Fruit fly (Drosophila melanogaster) whole organism, embryonic: Measurements from ENCODE around the gene CG7483.

Experiments used
- Asciz ChIP-seq: fragments of 200-800 bp; sonication (Bioruptor generic); optimal IDR thresholded peaks from 2 replicates; lab custom pipeline; 2017; ENCODE audit warnings: missing biosample characterization, mild to moderate bottlenecking, missing genetic modification characterization, missing genetic modification reagents
- CG1024 ChIP-seq: fragments of 200-800 bp; sonication (Bioruptor generic); IDR thresholded peaks from 2 replicates; pipeline ENCODE4 v1.3.6; 2022; ENCODE audit warnings: missing biosample characterization, missing genetic modification characterization
- CG10462 ChIP-seq: fragments of 200-800 bp; sonication (Bioruptor generic); optimal IDR thresholded peaks from 2 replicates; lab custom pipeline; 2016; ENCODE audit warnings: missing biosample characterization, missing genetic modification characterization
- CG11085 ChIP-seq: fragments of 200-800 bp; sonication (Bioruptor generic); IDR thresholded peaks from 2 replicates; pipeline ENCODE4 v1.3.6; 2022; ENCODE audit warnings: missing biosample characterization, missing genetic modification characterization
- CG12236 ChIP-seq: fragments of 200-800 bp; sonication (Bioruptor generic); optimal IDR thresholded peaks from 2 replicates; lab custom pipeline; 2016; ENCODE audit warnings: missing biosample characterization, missing genetic modification characterization
- CG12391 ChIP-seq: fragments of 200-800 bp; sonication (Bioruptor generic); optimal IDR thresholded peaks from 3 replicates; lab custom pipeline; 2018; ENCODE audit warnings: missing biosample characterization, mild to moderate bottlenecking, missing genetic modification characterization, moderate library complexity
- CG13287 ChIP-seq: fragments of 200-800 bp; sonication (Bioruptor generic); IDR thresholded peaks from 2 replicates; pipeline ENCODE4 v1.3.6; 2022; ENCODE audit warnings: missing biosample characterization, missing genetic modification characterization; ENCODE audit not compliant: partially characterized antibody
- CG13296 ChIP-seq: fragments of 200-800 bp; sonication (Bioruptor generic); optimal IDR thresholded peaks from 3 replicates; lab custom pipeline; 2018; ENCODE audit warnings: missing biosample characterization, mild to moderate bottlenecking, missing genetic modification characterization
- CG14014 ChIP-seq: fragments of 200-800 bp; sonication (Bioruptor generic); IDR thresholded peaks from 2 replicates; pipeline ENCODE4 v1.3.6; 2022; ENCODE audit warnings: missing biosample characterization, missing genetic modification characterization
- CG14710 ChIP-seq: fragments of 200-800 bp; sonication (Bioruptor generic); optimal IDR thresholded peaks from 3 replicates; lab custom pipeline; 2019; ENCODE audit warnings: missing biosample characterization, mild to moderate bottlenecking, missing genetic modification characterization, moderate library complexity
- CG15696 ChIP-seq: fragments of 200-800 bp; sonication (Bioruptor generic); optimal IDR thresholded peaks from 2 replicates; lab custom pipeline; 2019; ENCODE audit warnings: missing biosample characterization, mild to moderate bottlenecking, missing genetic modification characterization, moderate library complexity
- CG16779 ChIP-seq: fragments of 200-800 bp; sonication (Bioruptor generic); IDR thresholded peaks from 2 replicates; pipeline ENCODE4 v1.3.6; 2022; ENCODE audit warnings: missing biosample characterization, missing genetic modification characterization
- CG16813 ChIP-seq: fragments of 200-800 bp; sonication (Bioruptor generic); IDR thresholded peaks from 3 replicates; pipeline ENCODE4 v1.3.6; 2022; ENCODE audit warnings: missing biosample characterization, missing genetic modification characterization; ENCODE audit not compliant: partially characterized antibody
- CG17361 ChIP-seq: fragments of 200-800 bp; sonication (Bioruptor generic); IDR thresholded peaks from 3 replicates; pipeline ENCODE4 v1.3.6; 2022; ENCODE audit warnings: missing biosample characterization, missing genetic modification characterization
- CG2712 ChIP-seq: fragments of 200-800 bp; optimal IDR thresholded peaks from 3 replicates; lab custom pipeline; 2019; ENCODE audit warnings: missing biosample characterization, mild to moderate bottlenecking, missing genetic modification characterization, moderate library complexity
- CG2875 ChIP-seq: fragments of 200-800 bp; sonication (Bioruptor generic); optimal IDR thresholded peaks from 2 replicates; lab custom pipeline; 2017; ENCODE audit warnings: missing biosample characterization, mild to moderate bottlenecking, missing genetic modification characterization, missing genetic modification reagents
- CG2889 ChIP-seq: fragments of 200-800 bp; sonication (Bioruptor generic); IDR thresholded peaks from 3 replicates; pipeline ENCODE4 v1.3.6; 2022; ENCODE audit warnings: missing biosample characterization, missing genetic modification characterization
- CG34224 ChIP-seq: fragments of 200-800 bp; sonication (Bioruptor generic); IDR thresholded peaks from 3 replicates; pipeline ENCODE4 v1.3.6; 2022; ENCODE audit warnings: missing biosample characterization, missing genetic modification characterization; ENCODE audit not compliant: partially characterized antibody
- CG3726 ChIP-seq: fragments of 200-800 bp; sonication (Bioruptor generic); IDR thresholded peaks from 3 replicates; pipeline ENCODE4, ENCODE4 v1.3.6; 2022; ENCODE audit warnings: missing biosample characterization, missing genetic modification characterization
- CG4404 ChIP-seq: fragments of 200-800 bp; sonication (Bioruptor generic); IDR thresholded peaks from 2 replicates; pipeline ENCODE4 v1.3.6; 2022; ENCODE audit warnings: missing biosample characterization, missing genetic modification characterization
- CG4730 ChIP-seq: fragments of 200-800 bp; sonication (Bioruptor generic); IDR thresholded peaks from 2 replicates; pipeline ENCODE4 v1.3.6; 2022; ENCODE audit warnings: missing biosample characterization, missing genetic modification characterization
- CG7556 ChIP-seq: fragments of 200-800 bp; sonication (Bioruptor generic); optimal IDR thresholded peaks from 2 replicates; lab custom pipeline; 2017; ENCODE audit warnings: missing biosample characterization, mild to moderate bottlenecking, missing genetic modification characterization
- CG7745 ChIP-seq: fragments of 200-800 bp; sonication (Bioruptor generic); optimal IDR thresholded peaks from 2 replicates; lab custom pipeline; 2018; ENCODE audit warnings: missing biosample characterization, mild to moderate bottlenecking, missing genetic modification characterization, moderate library complexity
- CG8388 ChIP-seq: fragments of 200-800 bp; sonication (Bioruptor generic); optimal IDR thresholded peaks from 2 replicates; lab custom pipeline; 2019; ENCODE audit warnings: missing biosample characterization, mild to moderate bottlenecking, missing genetic modification characterization, moderate library complexity
- CG9215 ChIP-seq: fragments of 200-800 bp; sonication (Bioruptor generic); IDR thresholded peaks from 2 replicates; pipeline ENCODE4 v1.3.6; 2022; ENCODE audit warnings: missing biosample characterization, missing genetic modification characterization
- CkIIα-i1 ChIP-seq: fragments of 200-800 bp; sonication (Bioruptor generic); IDR thresholded peaks from 2 replicates; pipeline ENCODE4 v1.3.6; 2022; ENCODE audit warnings: missing biosample characterization, missing genetic modification characterization
- Doc2 ChIP-seq: fragments of 200-800 bp; sonication (Bioruptor generic); IDR thresholded peaks from 2 replicates; pipeline ENCODE4 v1.3.6; 2022; ENCODE audit warnings: missing biosample characterization, missing genetic modification characterization
- Gsc ChIP-seq: fragments of 200-800 bp; sonication (Bioruptor generic); IDR thresholded peaks from 2 replicates; pipeline ENCODE4 v1.3.6; 2022; ENCODE audit warnings: missing biosample characterization, missing genetic modification characterization
- HLH4C ChIP-seq: fragments of 200-800 bp; sonication (Bioruptor generic); IDR thresholded peaks from 3 replicates; pipeline ENCODE4 v1.3.6; 2022; ENCODE audit warnings: missing biosample characterization, missing genetic modification characterization; ENCODE audit not compliant: partially characterized antibody
- HLHmδ ChIP-seq: fragments of 200-800 bp; sonication (Bioruptor generic); optimal IDR thresholded peaks from 2 replicates; lab custom pipeline; 2018; ENCODE audit warnings: missing biosample characterization, mild to moderate bottlenecking, missing genetic modification characterization, moderate library complexity
- Pdp1 ChIP-seq, 2 experiments: fragments of 200-800 bp; sonication (Bioruptor generic); optimal IDR thresholded peaks; 3 replicates each; lab custom pipeline; 2016; ENCODE audit warnings: missing biosample characterization in 2 of 2, missing genetic modification characterization in 2 of 2, mild to moderate bottlenecking in 1 of 2, moderate library complexity in 1 of 2
- Sry-δ ChIP-seq: fragments of 200-800 bp; sonication (Bioruptor generic); optimal IDR thresholded peaks from 2 replicates; lab custom pipeline; 2016; ENCODE audit warnings: missing biosample characterization, missing genetic modification characterization
- Usf ChIP-seq: fragments of 200-800 bp; sonication (Bioruptor generic); optimal IDR thresholded peaks from 2 replicates; lab custom pipeline; 2017; ENCODE audit warnings: missing genotype, missing biosample characterization, missing genetic modification characterization
- corto ChIP-seq: fragments of 200-800 bp; sonication (Bioruptor generic); optimal IDR thresholded peaks from 2 replicates; lab custom pipeline; 2016; ENCODE audit warnings: missing biosample characterization, mild to moderate bottlenecking, missing genetic modification characterization, moderate library complexity
- dmrt11E ChIP-seq: fragments of 200-800 bp; sonication (Bioruptor generic); optimal IDR thresholded peaks from 3 replicates; lab custom pipeline; 2018; ENCODE audit warnings: missing biosample characterization, mild to moderate bottlenecking, missing genetic modification characterization, moderate library complexity
- dmrt99B ChIP-seq: fragments of 200-800 bp; sonication (Bioruptor generic); optimal IDR thresholded peaks from 2 replicates; lab custom pipeline; 2018; ENCODE audit warnings: missing biosample characterization, mild to moderate bottlenecking, missing genetic modification characterization, moderate library complexity
- ems ChIP-seq: fragments of 200-800 bp; sonication (Bioruptor generic); optimal IDR thresholded peaks from 3 replicates; lab custom pipeline; 2016; ENCODE audit warnings: missing biosample characterization, missing genetic modification characterization
- en ChIP-seq: fragments of 200-800 bp; sonication (Bioruptor generic); optimal IDR thresholded peaks from 2 replicates; lab custom pipeline; 2016; ENCODE audit warnings: missing biosample characterization, missing genetic modification characterization
- eyg ChIP-seq: fragments of 200-800 bp; sonication (Bioruptor generic); optimal IDR thresholded peaks from 3 replicates; lab custom pipeline; 2016; ENCODE audit warnings: missing biosample characterization, missing genetic modification characterization
- fd96Cb ChIP-seq: fragments of 200-800 bp; sonication (Bioruptor generic); optimal IDR thresholded peaks from 2 replicates; lab custom pipeline; 2018; ENCODE audit warnings: missing biosample characterization, mild to moderate bottlenecking, missing genetic modification characterization, moderate library complexity
- grau ChIP-seq: fragments of 200-800 bp; optimal IDR thresholded peaks from 3 replicates; lab custom pipeline; 2019; ENCODE audit warnings: missing biosample characterization, mild to moderate bottlenecking, missing genetic modification characterization, moderate library complexity
- hbn ChIP-seq: fragments of 200-800 bp; sonication (Bioruptor generic); IDR thresholded peaks from 2 replicates; pipeline ENCODE4 v1.3.6; 2022; ENCODE audit warnings: missing biosample characterization, missing genetic modification characterization; ENCODE audit not compliant: partially characterized antibody
- lilli ChIP-seq: fragments of 200-800 bp; sonication (Bioruptor generic); optimal IDR thresholded peaks from 3 replicates; lab custom pipeline; 2016; ENCODE audit warnings: missing biosample characterization, missing genetic modification characterization
- org-1 ChIP-seq: fragments of 200-800 bp; sonication (Bioruptor generic); optimal IDR thresholded peaks from 2 replicates; lab custom pipeline; 2017; ENCODE audit warnings: missing biosample characterization, missing genetic modification characterization
- peb ChIP-seq: fragments of 200-800 bp; sonication (Bioruptor generic); IDR thresholded peaks from 2 replicates; pipeline ENCODE4 v1.3.6; 2022; ENCODE audit warnings: missing biosample characterization, missing genetic modification characterization
- prd ChIP-seq, 3 experiments: fragments of >200 bp in 2 of 3; fragments of 200-800 bp in 1 of 3; sonication (Bioruptor generic) in 1 of 3; optimal IDR thresholded peaks in 2 of 3; IDR thresholded peaks in 1 of 3; 2 replicates in 2 of 3; 3 replicates in 1 of 3; pipeline versions ENCODE4 v1.3.6 to Lab custom; 2017 to 2022; ENCODE audit warnings: missing biosample characterization in 1 of 3, missing genetic modification characterization in 1 of 3
- so ChIP-seq: fragments of 200-800 bp; sonication (Bioruptor generic); IDR thresholded peaks from 3 replicates; pipeline ENCODE4 v1.3.6; 2022; ENCODE audit warnings: missing biosample characterization, missing genetic modification characterization
- tgo ChIP-seq: fragments of 200-800 bp; sonication (Bioruptor generic); IDR thresholded peaks from 3 replicates; pipeline ENCODE4 v1.3.6; 2022; ENCODE audit warnings: missing biosample characterization, missing genetic modification characterization
- zen ChIP-seq: fragments of 200-800 bp; sonication (Bioruptor generic); optimal IDR thresholded peaks from 3 replicates; lab custom pipeline; 2018; ENCODE audit warnings: missing biosample characterization, mild to moderate bottlenecking, missing genetic modification characterization, moderate library complexity
- zf30C ChIP-seq: fragments of 200-800 bp; sonication (Bioruptor generic); optimal IDR thresholded peaks from 3 replicates; lab custom pipeline; 2018; ENCODE audit warnings: missing biosample characterization, mild to moderate bottlenecking, missing genetic modification characterization

Gene CG7483

dm6 chr3R:8336012-8336567 lies 23.1 kb downstream of the CG7483 start (continued):
- TF ChIP-seq CG13296 (GFP tag; lab: Kevin White, UChicago): no peak
- TF ChIP-seq fd96Cb: peak; percentile 2
- no peak for TF ChIP-seq Usf (GFP tag; lab: Kevin White, UChicago)
- no peak for TF ChIP-seq peb (GFP tag; lab: Robert Waterston, UW)
- no peak for TF ChIP-seq lilli (GFP tag; lab: Kevin White, UChicago)
- no peak for TF ChIP-seq tgo (GFP tag; lab: Robert Waterston, UW)
- peak; percentile 22 for TF ChIP-seq CG7556 (GFP tag; lab: Kevin White, UChicago)
- TF ChIP-seq CG11085 (GFP tag; lab: Robert Waterston, UW): no peak
- TF ChIP-seq CG16779: no peak
- TF ChIP-seq Pdp1 (GFP tag; optimal IDR thresholded peaks at IDR 0.05; lab: Kevin White, UChicago): peak in 1 of 2 experiments; percentile 51
- peak; percentile 48 for TF ChIP-seq CG12391 (tag; lab: Kevin White, UChicago)
- no peak for TF ChIP-seq CG2889 (GFP tag; lab: Robert Waterston, UW)
- no peak for TF ChIP-seq CG4730 (GFP tag; lab: Robert Waterston, UW)
- no peak for TF ChIP-seq CG7745
- peak; percentile 74 for TF ChIP-seq zf30C
- no peak for TF ChIP-seq CG17361 (GFP tag; lab: Robert Waterston, UW)
- TF ChIP-seq CG2712 (tag; lab: Kevin White, UChicago): peak; percentile 55
- no peak for TF ChIP-seq CG34224 (GFP tag; lab: Robert Waterston, UW)
- TF ChIP-seq dmrt99B: no peak
- no peak for TF ChIP-seq ems (GFP tag; lab: Kevin White, UChicago)
- peak; percentile 34 for TF ChIP-seq grau
- TF ChIP-seq CG9215: no peak
- no peak for TF ChIP-seq CG16813 (GFP tag; lab: Robert Waterston, UW)
- TF ChIP-seq prd (optimal IDR thresholded peaks at IDR 0.05; lab: Kevin White, UChicago): no peak
- 0 out of 3 replicates have a peak, but pooled peaks have one; percentile 19 for TF ChIP-seq prd (GFP tag; IDR thresholded peaks at IDR 0.05; lab: Robert Waterston, UW)
- no peak for TF ChIP-seq so (GFP tag; lab: Robert Waterston, UW)
- no peak for TF ChIP-seq CG1024 (GFP tag; lab: Robert Waterston, UW)
- TF ChIP-seq CG2875: no peak
- TF ChIP-seq hbn: no peak
- peak; percentile 65 for TF ChIP-seq dmrt11E (tag; lab: Kevin White, UChicago)
- no peak for TF ChIP-seq Gsc
- TF ChIP-seq Sry-δ (GFP tag; lab: Kevin White, UChicago): no peak
- no peak for TF ChIP-seq CkIIα-i1
- TF ChIP-seq CG13287 (GFP tag; lab: Robert Waterston, UW): no peak
- TF ChIP-seq HLH4C (GFP tag; lab: Robert Waterston, UW): no peak
- TF ChIP-seq CG12236 (GFP tag; lab: Kevin White, UChicago): no peak
- no peak for TF ChIP-seq Asciz
- peak; percentile 39 for TF ChIP-seq CG4404 (GFP tag; lab: Robert Waterston, UW)
- TF ChIP-seq HLHmδ (GFP tag; lab: Kevin White, UChicago): no peak
- TF ChIP-seq eyg (GFP tag; lab: Kevin White, UChicago): no peak
- no peak for TF ChIP-seq CG14014 (GFP tag; lab: Robert Waterston, UW)
- no peak for TF ChIP-seq CG10462 (GFP tag; lab: Kevin White, UChicago)
- TF ChIP-seq CG3726 (GFP tag; lab: Robert Waterston, UW): no peak
- peak; percentile 6 for TF ChIP-seq CG8388 (GFP tag; lab: Kevin White, UChicago)
- no peak for TF ChIP-seq Doc2 (GFP tag; lab: Robert Waterston, UW)
- no peak for TF ChIP-seq corto (GFP tag; lab: Kevin White, UChicago)
- no peak for TF ChIP-seq org-1 (GFP tag; lab: Kevin White, UChicago)
- no peak for TF ChIP-seq en (GFP tag; lab: Kevin White, UChicago)
- peak; percentile 38 for TF ChIP-seq CG14710 (tag; lab: Kevin White, UChicago)
- TF ChIP-seq zen (tag; lab: Kevin White, UChicago): peak; percentile 15
- TF ChIP-seq CG15696 (tag; lab: Kevin White, UChicago): peak; percentile 84
